Worm (Caenorhabditis elegans): ENCODE results near the gene C29F9.5.

ce11 chrIII:132118-132517, 14.8 kb downstream of the C29F9.5 start, which contains the start of gene pals-22:
- TF ChIP-seq nfya-1 (tag; optimal IDR thresholded peaks at IDR 0.05; ENCODE audit: borderline replicate concordance, insufficient read depth): no peak
- TF ChIP-seq ceh-79 (tag; optimal IDR thresholded peaks at IDR 0.05): no peak
- TF ChIP-seq ets-4 (GFP tag; optimal IDR thresholded peaks at IDR 0.05): no peak
- no peak for TF ChIP-seq bed-1 (GFP tag; IDR thresholded peaks at IDR 0.05)
- TF ChIP-seq Y79H2A.3 (GFP tag; conservative IDR thresholded peaks at IDR 0.05): no peak

Data from whole organism, young adult.